Fruit fly (Drosophila melanogaster) whole organism, pupa: ENCODE data around the gene boss.

Experiments
- CG10348 ChIP-seq: fragments of 200-800 bp; sonication (Bioruptor generic); IDR thresholded peaks from 2 replicates; pipeline ENCODE4 v1.3.6; 2022; ENCODE audit warnings: missing biosample characterization, missing genetic modification characterization
- CG12605 ChIP-seq: fragments of 200-800 bp; sonication (Bioruptor generic); IDR thresholded peaks from 2 replicates; pipeline ENCODE4 v1.3.6; 2022; ENCODE audit warnings: missing biosample characterization, missing genetic modification characterization
- CG13204 ChIP-seq: fragments of 200-800 bp; sonication (Bioruptor generic); optimal IDR thresholded peaks from 2 replicates; lab custom pipeline; 2018; ENCODE audit warnings: missing biosample characterization, mild to moderate bottlenecking, missing genetic modification characterization, moderate library complexity
- CG32121 ChIP-seq: fragments of 200-800 bp; sonication (Bioruptor generic); IDR thresholded peaks from 2 replicates; pipeline ENCODE4 v1.3.6; 2022; ENCODE audit warnings: missing biosample characterization, missing genetic modification characterization
- CG9948 ChIP-seq: fragments of 200-800 bp; sonication (Bioruptor generic); optimal IDR thresholded peaks from 2 replicates; lab custom pipeline; 2018; ENCODE audit warnings: missing biosample characterization, mild to moderate bottlenecking, missing genetic modification characterization, moderate library complexity

dm6 chr3R:25922534-25922933 lies 39.3 kb upstream of the boss start, which contains the start of gene CG14546:
- TF ChIP-seq CG32121 (GFP tag; lab: Robert Waterston, UW): no peak
- no peak for TF ChIP-seq CG12605 (GFP tag; lab: Robert Waterston, UW)
- no peak for TF ChIP-seq CG13204 (GFP tag; lab: Kevin White, UChicago)
- TF ChIP-seq CG10348 (GFP tag; lab: Robert Waterston, UW): no peak
- no peak for TF ChIP-seq CG9948 (tag; lab: Kevin White, UChicago)
